Fruit fly (Drosophila melanogaster): ENCODE results near the gene CG14130.

- no peak for TF ChIP-seq CG8478 (optimal IDR thresholded peaks at IDR 0.05)
- TF ChIP-seq CTCF (optimal IDR thresholded peaks at IDR 0.05): peak; percentile 25 to 49
These were observed 18.1 kb downstream of the CG14130 start, which contains the start of gene CycA for dm6 chr3L:11833296-11833717.

All from S2 (cell line).